Worm (Caenorhabditis elegans) whole organism, L4 larva: ENCODE results near the gene capg-2.

ENCODE experiments used
- D1046.2 ChIP-seq: fragments of 200-800 bp; sonication (Bioruptor generic); IDR thresholded peaks from 2 replicates; pipeline ENCODE4 v1.3.6; 2022; ENCODE audit warnings: missing genetic modification characterization, missing compliant biosample characterization
- T20F7.1 ChIP-seq: fragments of 200-800 bp; sonication (Bioruptor generic); optimal IDR thresholded peaks from 2 replicates; lab custom pipeline; 2018; ENCODE audit warnings: mild to moderate bottlenecking, missing genetic modification characterization, missing compliant biosample characterization
- Y75B8A.6 ChIP-seq: fragments of 200-800 bp; sonication (Bioruptor generic); IDR thresholded peaks from 2 replicates; pipeline ENCODE4 v1.3.6; 2022; ENCODE audit warnings: missing genetic modification reagents, missing genetic modification characterization, missing compliant biosample characterization
- aha-1 ChIP-seq: fragments of 150-350 bp; peaks from one replicate; lab custom pipeline; 2014; ENCODE audit warnings: missing biosample characterization, missing genetic modification characterization
- arid-1 ChIP-seq: fragments of 200-800 bp; sonication (Bioruptor generic); conservative IDR thresholded peaks from 2 replicates; pipeline ENCODE4 v1.3.6; 2022; ENCODE audit warnings: missing genetic modification reagents, missing genetic modification characterization, missing compliant biosample characterization
- ceh-82 ChIP-seq: sonication (generic microtip); optimal IDR thresholded peaks from 2 replicates; lab custom pipeline; 2017; ENCODE audit warnings: missing biosample characterization, missing genetic modification characterization
- daf-19 ChIP-seq: fragments of 200-800 bp; sonication (Bioruptor generic); conservative IDR thresholded peaks from 2 replicates; pipeline ENCODE4 v1.3.6; 2022; ENCODE audit warnings: missing genetic modification characterization, missing compliant biosample characterization
- dmd-6 ChIP-seq: fragments of 200-800 bp; sonication (Bioruptor generic); IDR thresholded peaks from 2 replicates; pipeline ENCODE4 v1.3.6; 2022; ENCODE audit warnings: missing genetic modification reagents, missing genetic modification characterization, missing compliant biosample characterization
- egl-27 ChIP-seq: sonication (generic microtip); optimal IDR thresholded peaks from 3 replicates; lab custom pipeline; 2017; ENCODE audit warnings: missing biosample characterization, missing genetic modification reagents, missing genetic modification characterization
- fkh-10 ChIP-seq: fragments of 150-350 bp; optimal IDR thresholded peaks from 2 replicates; lab custom pipeline; 2014; ENCODE audit warnings: missing biosample characterization, missing genetic modification reagents, missing genetic modification characterization
- fos-1 ChIP-seq: fragments of 150-350 bp; optimal IDR thresholded peaks from 2 replicates; lab custom pipeline; 2014; ENCODE audit warnings: missing biosample characterization, missing genetic modification characterization
- hlh-11 ChIP-seq: fragments of 200-800 bp; sonication (Bioruptor generic); optimal IDR thresholded peaks from 2 replicates; lab custom pipeline; 2018; ENCODE audit warnings: mild to moderate bottlenecking, missing genetic modification characterization, missing compliant biosample characterization
- lim-7 ChIP-seq: fragments of 200-800 bp; sonication (Bioruptor generic); IDR thresholded peaks from 2 replicates; pipeline ENCODE4 v1.3.6; 2022; ENCODE audit warnings: missing genetic modification characterization, missing compliant biosample characterization
- lin-15B ChIP-seq: fragments of 150-350 bp; sonication (generic microtip); optimal IDR thresholded peaks from 3 replicates; lab custom pipeline; 2014; ENCODE audit warnings: missing biosample characterization, missing genetic modification characterization
- lir-3 ChIP-seq: sonication (generic microtip); optimal IDR thresholded peaks from 2 replicates; lab custom pipeline; 2016; ENCODE audit warnings: mild to moderate bottlenecking, missing genetic modification characterization, missing compliant biosample characterization
- mdl-1 ChIP-seq, 2 experiments: fragments of 150-350 bp in 1 of 2; sonication (generic microtip) in 1 of 2; optimal IDR thresholded peaks; 2 replicates each; lab custom pipeline; 2014 to 2017; ENCODE audit warnings: missing biosample characterization in 2 of 2, missing genetic modification characterization in 2 of 2
- mep-1 ChIP-seq: fragments of 150-350 bp; sonication (generic microtip); optimal IDR thresholded peaks from 3 replicates; lab custom pipeline; 2014; ENCODE audit warnings: missing biosample characterization, missing genetic modification characterization
- nhr-102 ChIP-seq: sonication (generic microtip); optimal IDR thresholded peaks from 2 replicates; lab custom pipeline; 2016; ENCODE audit warnings: mild to moderate bottlenecking, missing genetic modification characterization, moderate library complexity, missing compliant biosample characterization
- nhr-11 ChIP-seq: fragments of 150-350 bp; optimal IDR thresholded peaks from 2 replicates; lab custom pipeline; 2014; ENCODE audit warnings: missing biosample characterization, missing genetic modification characterization
- nhr-111 ChIP-seq: fragments of 200-800 bp; sonication (Bioruptor generic); optimal IDR thresholded peaks from 2 replicates; lab custom pipeline; 2018; ENCODE audit warnings: mild to moderate bottlenecking, missing genetic modification characterization, missing compliant biosample characterization
- nhr-237 ChIP-seq: sonication (generic microtip); optimal IDR thresholded peaks from 2 replicates; lab custom pipeline; 2017; ENCODE audit warnings: missing biosample characterization, missing genetic modification characterization
- nhr-42 ChIP-seq: fragments of 200-800 bp; sonication (Bioruptor generic); IDR thresholded peaks from 2 replicates; pipeline ENCODE4 v1.3.6; 2022; ENCODE audit warnings: missing genetic modification characterization, missing compliant biosample characterization
- nhr-77 ChIP-seq: fragments of 150-350 bp; optimal IDR thresholded peaks from 2 replicates; lab custom pipeline; 2014; ENCODE audit warnings: missing biosample characterization, missing genetic modification characterization
- saeg-2 ChIP-seq: fragments of 200-800 bp; sonication (Bioruptor generic); IDR thresholded peaks from 2 replicates; pipeline ENCODE4 v1.3.6; 2022; ENCODE audit warnings: missing genetic modification reagents, missing genetic modification characterization, missing compliant biosample characterization
- sdz-12 ChIP-seq: fragments of 200-800 bp; sonication (Bioruptor generic); optimal IDR thresholded peaks from 2 replicates; lab custom pipeline; 2018; ENCODE audit warnings: mild to moderate bottlenecking, missing genetic modification characterization, missing compliant biosample characterization
- set-16 ChIP-seq: fragments of 200-800 bp; sonication (Bioruptor generic); IDR thresholded peaks from 2 replicates; pipeline ENCODE4 v1.3.6; 2022; ENCODE audit warnings: missing genetic modification reagents, missing genetic modification characterization, missing compliant biosample characterization
- tag-97 ChIP-seq: fragments of 200-800 bp; sonication (Bioruptor generic); IDR thresholded peaks from 2 replicates; pipeline ENCODE4 v1.3.6; 2022; ENCODE audit warnings: missing genetic modification characterization, missing compliant biosample characterization
- unc-130 ChIP-seq: sonication (generic microtip); optimal IDR thresholded peaks from 2 replicates; lab custom pipeline; 2016; ENCODE audit warnings: missing genetic modification reagents, missing genetic modification characterization, missing compliant biosample characterization
- unc-39 ChIP-seq: sonication (generic microtip); optimal IDR thresholded peaks from 2 replicates; lab custom pipeline; 2017; ENCODE audit warnings: missing biosample characterization, missing genetic modification characterization
- unc-62 ChIP-seq, 3 experiments: fragments of 150-350 bp in 1 of 3; sonication (generic microtip); optimal IDR thresholded peaks in 2 of 3; peaks in 1 of 3; 1 replicate in 1 of 3; 2 replicates in 2 of 3; lab custom pipeline; 2014 to 2017; ENCODE audit warnings: missing biosample characterization in 3 of 3, missing genetic modification characterization in 3 of 3, missing genetic modification reagents in 3 of 3, missing genotype in 1 of 3
- zag-1 ChIP-seq: fragments of 150-350 bp; optimal IDR thresholded peaks from 2 replicates; lab custom pipeline; 2014; ENCODE audit warnings: missing biosample characterization, missing genetic modification characterization
- zfp-3 ChIP-seq: fragments of 200-800 bp; sonication (Bioruptor generic); conservative IDR thresholded peaks from 2 replicates; pipeline ENCODE4 v1.3.6; 2022; ENCODE audit warnings: missing genetic modification reagents, missing genetic modification characterization, missing compliant biosample characterization
- zip-11 ChIP-seq: fragments of 200-800 bp; sonication (Bioruptor generic); IDR thresholded peaks from 2 replicates; pipeline ENCODE4 v1.3.6; 2022; ENCODE audit warnings: missing genetic modification characterization, missing compliant biosample characterization
- ztf-11 ChIP-seq: fragments of 150-350 bp; optimal IDR thresholded peaks from 2 replicates; lab custom pipeline; 2014; ENCODE audit warnings: missing biosample characterization, missing genetic modification characterization

capg-2 gene

DNA sequence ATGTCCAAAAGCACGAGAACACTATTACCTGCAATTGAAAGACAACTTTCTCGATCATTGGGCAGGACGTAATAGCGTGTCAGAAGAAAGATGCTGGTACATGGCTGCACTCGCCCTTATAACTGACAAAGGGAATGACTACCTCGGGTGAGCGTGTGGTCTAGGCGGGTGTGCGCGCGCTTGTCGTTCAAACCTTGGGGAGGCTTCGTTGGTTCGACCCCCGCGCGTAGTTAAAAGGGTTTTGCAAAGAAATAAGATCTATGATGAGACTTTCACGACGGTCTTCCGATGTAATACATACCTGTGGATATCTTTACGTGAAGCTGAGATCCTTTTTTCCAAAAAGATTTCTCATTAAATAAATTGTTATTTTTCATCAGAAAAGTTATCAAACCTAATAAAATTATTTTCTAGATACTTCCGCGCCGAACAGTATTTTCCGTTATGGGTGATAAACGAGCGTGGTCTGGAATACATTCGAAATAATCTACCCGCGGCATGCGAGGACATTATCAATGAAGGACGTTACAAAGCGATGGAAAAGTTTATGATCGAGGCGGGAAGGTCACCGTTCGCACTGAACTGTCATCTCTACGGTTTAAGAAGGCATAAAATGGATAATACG lies 31.9 kb downstream of the capg-2 start (continued):
- TF ChIP-seq arid-1 (peak; percentile 99), unc-62 (GFP tag; optimal IDR thresholded peaks at IDR 0.05 in 1 of 2; lab: Kevin White, UChicago) (peak in 1 of 2 experiments; percentile 86), unc-62 (tag; optimal IDR thresholded peaks at IDR 0.05; lab: Kevin White, UChicago) (no peak), fkh-10 (GFP tag; lab: Kevin White, UChicago) (peak; percentile 60), dmd-6 (GFP tag; lab: Robert Waterston, UW) (peak; percentile 88)

DNA sequence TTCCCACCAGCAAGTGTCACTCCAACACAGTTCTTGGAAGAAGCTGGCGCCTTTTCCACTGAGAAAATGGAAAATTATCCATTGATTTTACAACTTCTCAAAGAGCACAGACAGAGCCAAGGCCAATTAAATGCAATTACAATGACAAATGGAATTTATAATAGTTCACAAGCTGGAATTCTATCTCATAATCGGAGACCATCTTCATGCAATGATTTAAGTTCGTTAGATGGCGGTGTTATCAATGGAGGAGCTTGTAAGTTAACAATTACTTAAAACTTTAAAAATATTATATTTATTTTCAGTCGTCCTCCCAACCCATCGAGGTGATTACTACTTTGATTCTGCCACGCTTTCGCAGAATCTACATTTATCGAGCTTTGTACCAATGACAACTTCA lies 34.0 kb downstream of the capg-2 start:
- TF ChIP-seq fos-1 (tag; lab: Kevin White, UChicago) (no peak), unc-39 (tag; lab: Kevin White, UChicago) (no peak), sdz-12 (GFP tag; lab: Kevin White, UChicago) (no peak), nhr-237 (tag; lab: Kevin White, UChicago) (no peak), saeg-2 (no peak), zfp-3 (GFP tag; lab: Robert Waterston, UW) (no peak), nhr-42 (GFP tag; lab: Robert Waterston, UW) (no peak), lir-3 (tag; lab: Kevin White, UChicago) (no peak), tag-97 (GFP tag; lab: Robert Waterston, UW) (no peak), ceh-82 (tag; lab: Kevin White, UChicago) (no peak), lim-7 (GFP tag; lab: Robert Waterston, UW) (no peak), nhr-77 (no peak), ztf-11 (tag; lab: Kevin White, UChicago) (no peak), nhr-102 (tag; lab: Kevin White, UChicago) (no peak), dmd-6 (GFP tag; lab: Robert Waterston, UW) (no peak), set-16 (GFP tag; lab: Robert Waterston, UW) (no peak), hlh-11 (tag; lab: Kevin White, UChicago) (no peak), lin-15B (no peak), daf-19 (no peak)

DNA sequence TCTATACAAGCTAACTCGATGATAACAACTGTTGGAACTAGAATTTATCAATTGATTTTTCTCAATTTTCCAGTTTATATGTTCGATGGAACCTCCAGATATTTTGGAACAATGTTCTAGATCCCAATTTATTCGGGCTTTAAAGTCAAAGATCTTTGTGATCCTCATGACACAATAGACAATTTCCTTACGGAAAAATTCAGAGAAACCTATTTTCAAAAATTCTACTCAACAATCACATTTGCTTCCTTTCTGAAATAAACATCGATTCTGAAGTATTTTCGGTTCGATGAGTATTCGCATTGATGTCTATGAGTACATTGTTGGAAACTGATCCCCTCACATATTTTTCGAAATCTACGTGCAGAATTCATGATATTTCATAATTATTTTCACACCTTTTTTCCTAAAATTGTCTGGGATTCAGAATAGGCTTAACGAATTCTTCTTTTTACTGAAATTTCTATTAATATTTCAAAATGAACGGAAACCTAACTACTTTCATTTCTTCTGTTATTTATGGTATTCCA lies 35.4 kb downstream of the capg-2 start, which contains the start of gene srg-45:
Gene srg-45 (plus strand): TSS at position 480 of the 530 bp plus-strand sequence.
- TF ChIP-seq aha-1 (peak; percentile 69), unc-62 (GFP tag; optimal IDR thresholded peaks at IDR 0.05 in 1 of 2; lab: Kevin White, UChicago) (peak in 1 of 2 experiments; percentile 48), unc-62 (tag; optimal IDR thresholded peaks at IDR 0.05; lab: Kevin White, UChicago) (no peak), D1046.2 (GFP tag; lab: Robert Waterston, UW) (no peak), zfp-3 (GFP tag; lab: Robert Waterston, UW) (0 out of 2 replicates have a peak, but pooled peaks have one; percentile 47), fkh-10 (GFP tag; lab: Kevin White, UChicago) (no peak), lim-7 (GFP tag; lab: Robert Waterston, UW) (no peak), mep-1 (tag; lab: Kevin White, UChicago) (peak; percentile 31), mdl-1 (tag; optimal IDR thresholded peaks at IDR 0.05; lab: Kevin White, UChicago) (no peak)

DNA sequence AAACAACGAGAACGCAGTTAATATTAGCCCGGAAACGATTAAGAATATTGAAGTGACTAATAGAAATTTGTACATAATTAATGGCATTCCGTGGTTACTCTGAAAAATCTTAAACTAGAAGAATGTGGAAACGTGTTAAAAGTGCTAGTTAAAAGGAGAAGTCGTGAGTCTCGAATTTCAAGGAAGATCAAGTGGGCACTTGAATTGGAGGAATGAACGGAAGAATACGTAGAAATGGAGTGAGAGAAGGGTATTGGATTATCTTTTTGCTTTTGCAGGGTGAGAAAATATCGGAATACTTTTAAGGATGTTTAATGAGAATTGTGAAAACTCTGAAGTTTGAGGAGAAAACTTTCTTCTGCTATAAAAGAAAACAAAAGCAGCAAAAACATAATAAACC lies 38.6 kb downstream of the capg-2 start, which contains the start of gene hpo-30:
Gene hpo-30 (minus strand): TSS at position 101 of the 400 bp plus-strand sequence.
- TF ChIP-seq nhr-77: no peak
- TF ChIP-seq zag-1 (tag; lab: Kevin White, UChicago): no peak
- no peak for TF ChIP-seq lim-7 (GFP tag; lab: Robert Waterston, UW)
- TF ChIP-seq zip-11: no peak
- no peak for TF ChIP-seq egl-27 (tag; lab: Kevin White, UChicago)
- no peak for TF ChIP-seq ztf-11 (tag; lab: Kevin White, UChicago)
- no peak for TF ChIP-seq Y75B8A.6 (GFP tag; lab: Robert Waterston, UW)
- TF ChIP-seq sdz-12 (GFP tag; lab: Kevin White, UChicago): no peak
- no peak for TF ChIP-seq nhr-11 (tag; lab: Kevin White, UChicago)
- TF ChIP-seq nhr-111: no peak
- no peak for TF ChIP-seq unc-130 (GFP tag; lab: Kevin White, UChicago)
- TF ChIP-seq hlh-11 (tag; lab: Kevin White, UChicago): no peak
- TF ChIP-seq T20F7.1 (GFP tag; lab: Kevin White, UChicago): no peak
